Fruit fly (Drosophila melanogaster) whole organism, embryonic: ENCODE results near the gene Coq2.

Experiments
- CG14860 ChIP-seq: fragments of 200-800 bp; sonication (Bioruptor generic); IDR thresholded peaks from 3 replicates; pipeline ENCODE4 v1.3.6; 2022; ENCODE audit warnings: missing biosample characterization, missing genetic modification characterization; ENCODE audit not compliant: partially characterized antibody
- CG15514 ChIP-seq: fragments of 200-800 bp; sonication (Bioruptor generic); optimal IDR thresholded peaks from 3 replicates; lab custom pipeline; 2017; ENCODE audit warnings: missing biosample characterization, missing genetic modification characterization, mild to moderate bottlenecking, moderate library complexity, missing genetic modification reagents
- CG17912 ChIP-seq: fragments of 200-800 bp; sonication (Bioruptor generic); optimal IDR thresholded peaks from 2 replicates; lab custom pipeline; 2018; ENCODE audit warnings: missing biosample characterization, mild to moderate bottlenecking, missing genetic modification characterization
- CG18599 ChIP-seq: fragments of 200-800 bp; sonication (Bioruptor generic); optimal IDR thresholded peaks from 3 replicates; lab custom pipeline; 2017; ENCODE audit warnings: missing biosample characterization, missing genetic modification characterization, mild to moderate bottlenecking, moderate library complexity, missing genetic modification reagents
- CG2116 ChIP-seq: fragments of 200-800 bp; sonication (Bioruptor generic); optimal IDR thresholded peaks from 3 replicates; lab custom pipeline; 2018; ENCODE audit warnings: missing biosample characterization, mild to moderate bottlenecking, missing genetic modification characterization
- CG2199 ChIP-seq: fragments of 200-800 bp; sonication (Bioruptor generic); IDR thresholded peaks from 3 replicates; pipeline ENCODE4 v1.3.6; 2022; ENCODE audit warnings: missing biosample characterization, missing genetic modification characterization
- CG3407 ChIP-seq: fragments of 200-800 bp; sonication (Bioruptor generic); optimal IDR thresholded peaks from 2 replicates; lab custom pipeline; 2018; ENCODE audit warnings: missing biosample characterization, mild to moderate bottlenecking, missing genetic modification characterization
- CG3847 ChIP-seq: fragments of 200-800 bp; sonication (Bioruptor generic); IDR thresholded peaks from 2 replicates; pipeline ENCODE4 v1.3.6; 2022; ENCODE audit warnings: missing biosample characterization, missing genetic modification characterization
- CG42726 ChIP-seq: fragments of 200-800 bp; sonication (Bioruptor generic); IDR thresholded peaks from 2 replicates; pipeline ENCODE4 v1.3.6; 2022; ENCODE audit warnings: missing biosample characterization, missing genetic modification characterization; ENCODE audit not compliant: partially characterized antibody
- CG4424 ChIP-seq: fragments of 200-800 bp; sonication (Bioruptor generic); optimal IDR thresholded peaks from 3 replicates; lab custom pipeline; 2016; ENCODE audit warnings: missing biosample characterization, missing genetic modification characterization
- CG4707 ChIP-seq: fragments of 200-800 bp; sonication (Bioruptor generic); optimal IDR thresholded peaks from 2 replicates; lab custom pipeline; 2018; ENCODE audit warnings: missing biosample characterization, mild to moderate bottlenecking, missing genetic modification characterization, moderate library complexity
- CG6254 ChIP-seq: fragments of 200-800 bp; sonication (Bioruptor generic); optimal IDR thresholded peaks from 3 replicates; lab custom pipeline; 2017; ENCODE audit warnings: mild to moderate bottlenecking, missing biosample characterization, missing genetic modification reagents, missing genetic modification characterization
- CG7357 ChIP-seq: fragments of 200-800 bp; sonication (Bioruptor generic); IDR thresholded peaks from 3 replicates; pipeline ENCODE4 v1.3.6; 2022; ENCODE audit warnings: missing biosample characterization, missing genetic modification characterization
- CG8388 ChIP-seq: fragments of 200-800 bp; sonication (Bioruptor generic); optimal IDR thresholded peaks from 2 replicates; lab custom pipeline; 2019; ENCODE audit warnings: missing biosample characterization, mild to moderate bottlenecking, missing genetic modification characterization, moderate library complexity
- Dref ChIP-seq: fragments of 200-800 bp; sonication (Bioruptor generic); IDR thresholded peaks from 2 replicates; pipeline ENCODE4 v1.3.6; 2022; ENCODE audit warnings: missing biosample characterization, missing genetic modification characterization
- Fer2 ChIP-seq: fragments of 200-800 bp; sonication (Bioruptor generic); optimal IDR thresholded peaks from 2 replicates; lab custom pipeline; 2018; ENCODE audit warnings: missing biosample characterization, mild to moderate bottlenecking, missing genetic modification characterization, moderate library complexity
- Fer3 ChIP-seq: fragments of 200-800 bp; sonication (Bioruptor generic); optimal IDR thresholded peaks from 2 replicates; lab custom pipeline; 2018; ENCODE audit warnings: missing biosample characterization, mild to moderate bottlenecking, missing genetic modification characterization, moderate library complexity
- Gsc ChIP-seq: fragments of 200-800 bp; sonication (Bioruptor generic); IDR thresholded peaks from 2 replicates; pipeline ENCODE4 v1.3.6; 2022; ENCODE audit warnings: missing biosample characterization, missing genetic modification characterization
- Hmx ChIP-seq: fragments of 200-800 bp; sonication (Bioruptor generic); optimal IDR thresholded peaks from 2 replicates; lab custom pipeline; 2016; ENCODE audit warnings: missing biosample characterization, missing genetic modification characterization
- Lhr ChIP-seq: fragments of 200-800 bp; sonication (Bioruptor generic); optimal IDR thresholded peaks from 3 replicates; lab custom pipeline; 2017; ENCODE audit warnings: mild to moderate bottlenecking, missing biosample characterization, missing genetic modification reagents, missing genetic modification characterization
- Med ChIP-seq: fragments of 200-800 bp; sonication (Bioruptor generic); peaks from one replicate; lab custom pipeline; 2016; ENCODE audit warnings: missing biosample characterization, missing genetic modification characterization, mild to moderate bottlenecking, inconsistent platforms, moderate library complexity
- Mrtf ChIP-seq: fragments of 200-800 bp; sonication (Bioruptor generic); IDR thresholded peaks from 3 replicates; pipeline ENCODE4 v1.3.6; 2022; ENCODE audit warnings: missing biosample characterization, missing genetic modification characterization
- Oaz ChIP-seq: fragments of 200-800 bp; sonication (Bioruptor generic); IDR thresholded peaks from 2 replicates; pipeline ENCODE4 v1.3.6; 2022; ENCODE audit warnings: missing biosample characterization, missing genetic modification characterization
- Oli ChIP-seq: fragments of 200-800 bp; sonication (Bioruptor generic); optimal IDR thresholded peaks from 2 replicates; lab custom pipeline; 2018; ENCODE audit warnings: missing biosample characterization, mild to moderate bottlenecking, missing genetic modification characterization, moderate library complexity
- Opbp ChIP-seq: fragments of 200-800 bp; sonication (Bioruptor generic); IDR thresholded peaks from 3 replicates; pipeline ENCODE4 v1.3.6; 2022; ENCODE audit warnings: missing biosample characterization, missing genetic modification characterization; ENCODE audit not compliant: partially characterized antibody
- Rfx ChIP-seq: fragments of 200-800 bp; sonication (Bioruptor generic); IDR thresholded peaks from 2 replicates; pipeline ENCODE4 v1.3.6; 2022; ENCODE audit warnings: missing biosample characterization, missing genetic modification characterization
- Rx ChIP-seq: fragments of 200-800 bp; sonication (Bioruptor generic); IDR thresholded peaks from 2 replicates; pipeline ENCODE4 v1.3.6; 2022; ENCODE audit warnings: missing biosample characterization, missing genetic modification characterization
- Sin3A ChIP-seq: fragments of >200 bp; optimal IDR thresholded peaks from 2 replicates; lab custom pipeline; 2018
- Sry-δ ChIP-seq: fragments of 200-800 bp; sonication (Bioruptor generic); optimal IDR thresholded peaks from 2 replicates; lab custom pipeline; 2016; ENCODE audit warnings: missing biosample characterization, missing genetic modification characterization
- ac ChIP-seq: fragments of 200-800 bp; sonication (Bioruptor generic); optimal IDR thresholded peaks from 3 replicates; lab custom pipeline; 2017; ENCODE audit warnings: missing biosample characterization, mild to moderate bottlenecking, missing genetic modification characterization
- ara ChIP-seq: fragments of 200-800 bp; sonication (Bioruptor generic); IDR thresholded peaks from 2 replicates; pipeline ENCODE4 v1.3.6; 2022; ENCODE audit warnings: missing biosample characterization, missing genetic modification characterization
- caup ChIP-seq: fragments of 200-800 bp; sonication (Bioruptor generic); optimal IDR thresholded peaks from 3 replicates; lab custom pipeline; 2017; ENCODE audit warnings: missing biosample characterization, mild to moderate bottlenecking, missing genetic modification characterization, moderate library complexity; ENCODE audit not compliant: severe bottlenecking
- da ChIP-seq: fragments of 200-800 bp; sonication (Bioruptor generic); optimal IDR thresholded peaks from 2 replicates; lab custom pipeline; 2016; ENCODE audit warnings: missing biosample characterization, missing genetic modification characterization
- dm ChIP-seq: fragments of 200-800 bp; sonication (Bioruptor generic); optimal IDR thresholded peaks from 3 replicates; lab custom pipeline; 2016; ENCODE audit warnings: missing biosample characterization, missing genetic modification characterization
- dmrt11E ChIP-seq: fragments of 200-800 bp; sonication (Bioruptor generic); optimal IDR thresholded peaks from 3 replicates; lab custom pipeline; 2018; ENCODE audit warnings: missing biosample characterization, mild to moderate bottlenecking, missing genetic modification characterization, moderate library complexity
- dysf ChIP-seq: fragments of 200-800 bp; sonication (Bioruptor generic); IDR thresholded peaks from 3 replicates; pipeline ENCODE4 v1.3.6; 2022; ENCODE audit warnings: missing biosample characterization, missing genetic modification characterization
- hb ChIP-seq: fragments of 200-800 bp; sonication (Bioruptor generic); IDR thresholded peaks from 3 replicates; pipeline ENCODE4 v1.3.6; 2022; ENCODE audit warnings: missing biosample characterization, missing genetic modification characterization; ENCODE audit not compliant: partially characterized antibody
- her ChIP-seq: fragments of 200-800 bp; sonication (Bioruptor generic); optimal IDR thresholded peaks from 2 replicates; lab custom pipeline; 2016; ENCODE audit warnings: missing biosample characterization, missing genetic modification characterization
- lov ChIP-seq, 2 experiments: fragments of 200-800 bp in 1 of 2; fragments of >200 bp in 1 of 2; sonication (Bioruptor generic) in 1 of 2; IDR thresholded peaks in 1 of 2; optimal IDR thresholded peaks in 1 of 2; 2 replicates in 1 of 2; 3 replicates in 1 of 2; pipeline versions ENCODE4 v1.3.6 to Lab custom; 2017 to 2022; ENCODE audit warnings: missing biosample characterization in 1 of 2, missing genetic modification characterization in 1 of 2
- luna ChIP-seq: fragments of 200-800 bp; sonication (Bioruptor generic); optimal IDR thresholded peaks from 2 replicates; lab custom pipeline; 2016; ENCODE audit warnings: missing biosample characterization, missing genetic modification characterization
- mirr ChIP-seq: fragments of 200-800 bp; sonication (Bioruptor generic); optimal IDR thresholded peaks from 3 replicates; lab custom pipeline; 2018; ENCODE audit warnings: missing biosample characterization, mild to moderate bottlenecking, missing genetic modification characterization
- org-1 ChIP-seq: fragments of 200-800 bp; sonication (Bioruptor generic); optimal IDR thresholded peaks from 2 replicates; lab custom pipeline; 2017; ENCODE audit warnings: missing biosample characterization, missing genetic modification characterization
- pan ChIP-seq, 4 experiments: fragments of >200 bp in 3 of 4; fragments of 200-800 bp in 1 of 4; sonication (Bioruptor generic) in 1 of 4; optimal IDR thresholded peaks in 3 of 4; IDR thresholded peaks in 1 of 4; 2 replicates each; pipeline versions ENCODE4 v1.3.6 to Lab custom; 2017 to 2022; ENCODE audit warnings: missing biosample characterization in 2 of 4, missing genetic modification characterization in 2 of 4, mixed read lengths in 1 of 4
- salm ChIP-seq: fragments of 200-800 bp; sonication (Bioruptor generic); optimal IDR thresholded peaks from 2 replicates; lab custom pipeline; 2018; ENCODE audit warnings: missing biosample characterization, mild to moderate bottlenecking, missing genetic modification characterization
- sd ChIP-seq: fragments of 200-800 bp; sonication (Bioruptor generic); optimal IDR thresholded peaks from 3 replicates; lab custom pipeline; 2018; ENCODE audit warnings: missing biosample characterization, mild to moderate bottlenecking, missing genetic modification characterization, moderate library complexity
- sisA ChIP-seq: fragments of 200-800 bp; sonication (Bioruptor generic); IDR thresholded peaks from 2 replicates; pipeline ENCODE4 v1.3.6; 2022; ENCODE audit warnings: missing biosample characterization, missing genetic modification characterization
- slp2 ChIP-seq: fragments of 200-800 bp; sonication (Bioruptor generic); optimal IDR thresholded peaks from 2 replicates; lab custom pipeline; 2016; ENCODE audit warnings: missing biosample characterization, missing genetic modification characterization
- so ChIP-seq: fragments of 200-800 bp; sonication (Bioruptor generic); IDR thresholded peaks from 3 replicates; pipeline ENCODE4 v1.3.6; 2022; ENCODE audit warnings: missing biosample characterization, missing genetic modification characterization
- usp ChIP-seq: fragments of >200 bp; optimal IDR thresholded peaks from 2 replicates; lab custom pipeline; 2017; ENCODE audit warnings: missing biosample characterization, missing genetic modification characterization

The Coq2 gene

dm6 chr3R:8355579-8355978 lies 39.2 kb upstream of the Coq2 start (continued):
- no peak for TF ChIP-seq lov (optimal IDR thresholded peaks at IDR 0.05; lab: Kevin White, UChicago)
- TF ChIP-seq lov (GFP tag; IDR thresholded peaks at IDR 0.05; lab: Robert Waterston, UW), result peak; percentile 63; the same call in 2 of the 3 replicates
- peak; percentile 90 for TF ChIP-seq so (GFP tag; lab: Robert Waterston, UW)
- peak; percentile 98 for TF ChIP-seq CG18599 (GFP tag; lab: Kevin White, UChicago)
- peak; percentile 93 for TF ChIP-seq org-1 (GFP tag; lab: Kevin White, UChicago)
- peak; percentile 88 for TF ChIP-seq salm
- TF ChIP-seq Mrtf (GFP tag; lab: Robert Waterston, UW), result peak; percentile 94
- TF ChIP-seq ara (GFP tag; lab: Robert Waterston, UW), result peak; percentile 78
- peak; percentile 88 for TF ChIP-seq Oaz (GFP tag; lab: Robert Waterston, UW)
- TF ChIP-seq CG8388, result peak; percentile 92
- peak; percentile 84; the same call in 2 of the 3 replicates for TF ChIP-seq CG2199 (GFP tag; lab: Robert Waterston, UW)
- TF ChIP-seq CG42726, result no peak
- TF ChIP-seq sd (tag; lab: Kevin White, UChicago), result peak; percentile 90
- peak; percentile 83 for TF ChIP-seq Fer2 (tag; lab: Kevin White, UChicago)
- peak; percentile 57 for TF ChIP-seq dmrt11E (tag; lab: Kevin White, UChicago)
- TF ChIP-seq Lhr, result peak; percentile 9
- peak; percentile 96 for TF ChIP-seq dysf
- TF ChIP-seq Med (GFP tag; lab: Kevin White, UChicago), result peak; percentile 100
- peak; percentile 96 for TF ChIP-seq CG3847 (GFP tag; lab: Robert Waterston, UW)
- TF ChIP-seq sisA (GFP tag; lab: Robert Waterston, UW), result peak; percentile 96
- TF ChIP-seq CG14860 (GFP tag; lab: Robert Waterston, UW), result no peak
- peak; percentile 95 for TF ChIP-seq her (GFP tag; lab: Kevin White, UChicago)
- no peak for TF ChIP-seq CG17912 (GFP tag; lab: Kevin White, UChicago)
- TF ChIP-seq Fer3 (tag; lab: Kevin White, UChicago), result peak; percentile 97
- peak; percentile 99 for TF ChIP-seq Rfx
- no peak for TF ChIP-seq pan (optimal IDR thresholded peaks at IDR 0.05; lab: Kevin White, UChicago)
- TF ChIP-seq pan (GFP tag; optimal IDR thresholded peaks at IDR 0.05 in 1 of 2, IDR thresholded peaks at IDR 0.05 in 1 of 2), result peak in 1 of 2 experiments; percentile 95
- peak; percentile 87 for TF ChIP-seq Hmx (GFP tag; lab: Kevin White, UChicago)
- peak; percentile 92 for TF ChIP-seq CG15514 (GFP tag; lab: Kevin White, UChicago)
- TF ChIP-seq CG4707 (GFP tag; lab: Kevin White, UChicago), result peak; percentile 79
- TF ChIP-seq Opbp (GFP tag; lab: Robert Waterston, UW), result no peak
- no peak for TF ChIP-seq usp (GFP tag; lab: Kevin White, UChicago)
- peak; percentile 60 for TF ChIP-seq Sry-δ
- peak; percentile 53 for TF ChIP-seq CG2116
- TF ChIP-seq Dref (GFP tag; lab: Robert Waterston, UW), result 0 out of 2 replicates have a peak, but pooled peaks have one; percentile 33
- TF ChIP-seq Rx (GFP tag; lab: Robert Waterston, UW), result peak; percentile 87
- TF ChIP-seq CG4424 (GFP tag; lab: Kevin White, UChicago), result peak; percentile 95
- TF ChIP-seq CG3407 (GFP tag; lab: Kevin White, UChicago), result peak; percentile 87
- TF ChIP-seq CG6254, result peak; percentile 78
- peak; percentile 93 for TF ChIP-seq Oli (tag; lab: Kevin White, UChicago)
- TF ChIP-seq dm (GFP tag; lab: Kevin White, UChicago), result peak; percentile 85
- TF ChIP-seq caup (GFP tag; lab: Kevin White, UChicago), result peak; percentile 97
- TF ChIP-seq mirr (GFP tag; lab: Kevin White, UChicago), result peak; percentile 83
- peak; percentile 70 for TF ChIP-seq ac (GFP tag; lab: Kevin White, UChicago)
- peak; percentile 78; the same call in 2 of the 3 replicates for TF ChIP-seq CG7357 (GFP tag; lab: Robert Waterston, UW)
- no peak for TF ChIP-seq Sin3A (lab: Kevin White, UChicago)
- peak; percentile 66 for TF ChIP-seq Gsc (GFP tag; lab: Robert Waterston, UW)
- TF ChIP-seq luna (GFP tag; lab: Kevin White, UChicago), result peak; percentile 95
- peak; percentile 64 for TF ChIP-seq da (GFP tag; lab: Kevin White, UChicago)
- peak; percentile 96 for TF ChIP-seq slp2 (GFP tag; lab: Kevin White, UChicago)
- TF ChIP-seq hb (GFP tag; lab: Robert Waterston, UW), result no peak
